Fruit fly (Drosophila melanogaster): Measurements from ENCODE around the gene CG9312.

CG9312 gene

dm6 chr3R:13716827-13717226 is 48.7 kb upstream of the CG9312 start (continued):
- TF ChIP-seq nmo (GFP tag; optimal IDR thresholded peaks at IDR 0.05) (peak; percentile 75), bab2 (GFP tag; optimal IDR thresholded peaks at IDR 0.05) (peak; percentile 74), CG12391 (tag; optimal IDR thresholded peaks at IDR 0.05) (peak; percentile 12), CG18262 (tag; optimal IDR thresholded peaks at IDR 0.05) (no peak), Atf3 (GFP tag; optimal IDR thresholded peaks at IDR 0.05) (no peak), CG6854 (GFP tag; optimal IDR thresholded peaks at IDR 0.05) (no peak), CG13894 (tag; optimal IDR thresholded peaks at IDR 0.05) (no peak), stwl (tag; optimal IDR thresholded peaks at IDR 0.05) (no peak), sisA (GFP tag; IDR thresholded peaks at IDR 0.05) (peak; percentile 62), Nf-YA (GFP tag; IDR thresholded peaks at IDR 0.05) (peak; percentile 46; the same call in 1 of the 2 replicates), Hsf (GFP tag; optimal IDR thresholded peaks at IDR 0.05) (no peak), CG6689 (GFP tag; IDR thresholded peaks at IDR 0.05) (peak; percentile 39; the same call in 1 of the 2 replicates), MTF-1 (GFP tag; optimal IDR thresholded peaks at IDR 0.05; ENCODE audit: borderline replicate concordance) (no peak), ssp (GFP tag; IDR thresholded peaks at IDR 0.05) (no peak), bigmax (GFP tag; optimal IDR thresholded peaks at IDR 0.05) (no peak), Six4 (GFP tag; optimal IDR thresholded peaks at IDR 0.05) (no peak), Blimp-1 (GFP tag; optimal IDR thresholded peaks at IDR 0.05) (peak; percentile 39), Dip2 (GFP tag; IDR thresholded peaks at IDR 0.05) (no peak), mld (GFP tag; IDR thresholded peaks at IDR 0.05; ENCODE audit: partially characterized antibody) (no peak), CG4360 (GFP tag; IDR thresholded peaks at IDR 0.05) (no peak), Drgx (GFP tag; IDR thresholded peaks at IDR 0.05) (peak; percentile 94), sr (GFP tag; IDR thresholded peaks at IDR 0.05) (no peak), Lpt (GFP tag; optimal IDR thresholded peaks at IDR 0.05) (no peak), HHEX (GFP tag; optimal IDR thresholded peaks at IDR 0.05) (no peak), sob (GFP tag; IDR thresholded peaks at IDR 0.05) (no peak), CG3281 (GFP tag; optimal IDR thresholded peaks at IDR 0.05) (no peak), ewg (GFP tag; optimal IDR thresholded peaks at IDR 0.05) (no peak), pho (GFP tag; optimal IDR thresholded peaks at IDR 0.05) (no peak), CG13775 (GFP tag; optimal IDR thresholded peaks at IDR 0.05) (no peak), Dad (GFP tag; optimal IDR thresholded peaks at IDR 0.05) (no peak), Ravus (GFP tag; IDR thresholded peaks at IDR 0.05) (no peak; the same call in 1 of the 2 replicates), CG1233 (GFP tag; optimal IDR thresholded peaks at IDR 0.05) (no peak), Awh (GFP tag; IDR thresholded peaks at IDR 0.05) (peak; percentile 49; the same call in 1 of the 2 replicates), CG33213 (GFP tag; optimal IDR thresholded peaks at IDR 0.05) (peak; percentile 41), pzg (GFP tag; optimal IDR thresholded peaks at IDR 0.05) (no peak), sens (GFP tag) (peak; percentile 77), Dll (GFP tag; IDR thresholded peaks at IDR 0.05; ENCODE audit: partially characterized antibody) (no peak), Tbp (GFP tag; optimal IDR thresholded peaks at IDR 0.05) (no peak), slbo (GFP tag; IDR thresholded peaks at IDR 0.05) (peak; percentile 29; the same call in 1 of the 2 replicates), Hr78 (GFP tag; optimal IDR thresholded peaks at IDR 0.05) (peak in 1 of 2 experiments; percentile 14), Pdp1 (GFP tag; optimal IDR thresholded peaks at IDR 0.05) (peak; percentile 12 to 64), lola (GFP tag; optimal IDR thresholded peaks at IDR 0.05) (no peak), CG8924 (tag; optimal IDR thresholded peaks at IDR 0.05) (no peak), Bteb2 (GFP tag; optimal IDR thresholded peaks at IDR 0.05) (no peak), Optix (GFP tag; IDR thresholded peaks at IDR 0.05) (0 out of 3 replicates have a peak, but pooled peaks have one; percentile 24), CG12299 (tag; optimal IDR thresholded peaks at IDR 0.05) (no peak), CG14965 (GFP tag; optimal IDR thresholded peaks at IDR 0.05; ENCODE audit: borderline replicate concordance) (no peak), gem (tag; optimal IDR thresholded peaks at IDR 0.05) (peak; percentile 59), B-H1 (GFP tag; IDR thresholded peaks at IDR 0.05) (peak; percentile 25; the same call in 1 of the 3 replicates), dpn (GFP tag; optimal IDR thresholded peaks at IDR 0.05) (no peak), slp2 (GFP tag; optimal IDR thresholded peaks at IDR 0.05) (no peak)

Measured in whole organism, embryonic.